Worm (Caenorhabditis elegans): Measurements from ENCODE around the gene R160.5.

R160.5 gene

ce11 chrX:4388834-4389409 lies 18.3 kb upstream of the R160.5 start, which contains the start of gene dpy-23 (continued):
- no peak for TF ChIP-seq ceh-28 (tag; optimal IDR thresholded peaks at IDR 0.05)
- peak in 1 of 2 experiments; percentile 80 for TF ChIP-seq hif-1 (tag; optimal IDR thresholded peaks at IDR 0.05)
- peak; percentile 92 for TF ChIP-seq nhr-11 (tag; optimal IDR thresholded peaks at IDR 0.05)
- TF ChIP-seq mxl-2 (GFP tag; conservative IDR thresholded peaks at IDR 0.05): no peak
- TF ChIP-seq Y48G9A.11 (GFP tag; IDR thresholded peaks at IDR 0.05): no peak
- TF ChIP-seq Y105C5A.15 (GFP tag; IDR thresholded peaks at IDR 0.05): no peak
- no peak for TF ChIP-seq R02D3.7 (tag; optimal IDR thresholded peaks at IDR 0.05)
- peak; percentile 88 for TF ChIP-seq nhr-48 (tag; optimal IDR thresholded peaks at IDR 0.05)
- TF ChIP-seq lin-38 (GFP tag; IDR thresholded peaks at IDR 0.05): peak; percentile 60
- peak; percentile 67; the same call in 1 of the 2 replicates for TF ChIP-seq zfp-3 (GFP tag; conservative IDR thresholded peaks at IDR 0.05)
- TF ChIP-seq duxl-1 (tag; optimal IDR thresholded peaks at IDR 0.05; ENCODE audit: poor library complexity): peak; percentile 58
- TF ChIP-seq dmd-9 (GFP tag; IDR thresholded peaks at IDR 0.05): 0 out of 2 replicates have a peak, but pooled peaks have one; percentile 50
- TF ChIP-seq lsy-2 (tag; optimal IDR thresholded peaks at IDR 0.05): peak; percentile 80 to 89
- no peak for TF ChIP-seq F26F4.8 (GFP tag; conservative IDR thresholded peaks at IDR 0.05)
- TF ChIP-seq Y75B8A.6 (GFP tag; IDR thresholded peaks at IDR 0.05): no peak
- TF ChIP-seq mdl-1 (tag; optimal IDR thresholded peaks at IDR 0.05): peak; percentile 78 to 90
- TF ChIP-seq tra-1 (GFP tag; IDR thresholded peaks at IDR 0.05): peak; percentile 86
- no peak for TF ChIP-seq lin-29 (GFP tag; IDR thresholded peaks at IDR 0.05)
- no peak for TF ChIP-seq ceh-62 (tag; optimal IDR thresholded peaks at IDR 0.05)
- peak; percentile 89 for TF ChIP-seq egl-43 (GFP tag; IDR thresholded peaks at IDR 0.05)
- TF ChIP-seq set-16 (GFP tag; IDR thresholded peaks at IDR 0.05): peak; percentile 89
- TF ChIP-seq D1046.2 (GFP tag; IDR thresholded peaks at IDR 0.05): no peak

DNA sequence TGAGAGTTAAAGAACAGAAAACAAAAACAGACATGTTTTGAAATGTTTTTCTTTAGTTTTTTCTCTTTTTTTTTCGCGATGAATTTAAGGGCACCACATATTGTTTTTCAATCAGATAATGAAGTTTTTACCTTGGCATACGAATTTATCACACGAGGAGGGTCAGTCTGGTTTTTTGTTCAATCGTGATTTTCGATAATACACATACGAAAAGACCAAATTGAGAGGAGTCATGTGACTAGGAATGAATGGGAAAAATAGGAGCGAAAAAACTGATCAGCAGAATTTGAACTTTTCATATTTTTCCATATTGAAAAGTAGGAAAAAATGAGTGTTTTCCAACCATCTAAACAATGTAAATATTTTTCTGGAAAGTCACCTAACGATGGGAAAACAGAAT lies 15.8 kb upstream of the R160.5 start:
- TF ChIP-seq mes-2 (tag; optimal IDR thresholded peaks at IDR 0.05; ENCODE audit: poor library complexity, severe bottlenecking) (no peak), mxl-2 (GFP tag; conservative IDR thresholded peaks at IDR 0.05) (no peak), ceh-82 (tag; optimal IDR thresholded peaks at IDR 0.05) (no peak), mdl-1 (tag; optimal IDR thresholded peaks at IDR 0.05) (peak in 1 of 2 experiments; percentile 5), aly-2 (tag; optimal IDR thresholded peaks at IDR 0.05) (no peak), lin-15B (tag; optimal IDR thresholded peaks at IDR 0.05) (no peak), fkh-10 (GFP tag; optimal IDR thresholded peaks at IDR 0.05) (no peak), hlh-30 (tag; optimal IDR thresholded peaks at IDR 0.05; ENCODE audit: insufficient read depth) (peak; percentile 69), lin-39 (tag; optimal IDR thresholded peaks at IDR 0.05) (no peak), hif-1 (tag; optimal IDR thresholded peaks at IDR 0.05) (no peak), attf-4 (tag; optimal IDR thresholded peaks at IDR 0.05) (no peak), nhr-28 (tag; optimal IDR thresholded peaks at IDR 0.05) (peak; percentile 4), nhr-11 (tag; optimal IDR thresholded peaks at IDR 0.05) (no peak)

ce11 chrX:4383316-4383936 lies 12.8 kb upstream of the R160.5 start, which contains the start of gene lst-2:
TSS of gene lst-2 (minus strand) at chrX:4383366.
- TF ChIP-seq hlh-11 (tag; optimal IDR thresholded peaks at IDR 0.05): peak; percentile 6
- TF ChIP-seq ceh-44 (GFP tag; IDR thresholded peaks at IDR 0.05): no peak
- TF ChIP-seq unc-62 (GFP tag; optimal IDR thresholded peaks at IDR 0.05 in 1 of 2): peak in 1 of 2 experiments; percentile 8
- no peak for TF ChIP-seq unc-62 (tag; optimal IDR thresholded peaks at IDR 0.05)
- TF ChIP-seq set-16 (GFP tag; IDR thresholded peaks at IDR 0.05): peak; percentile 77
- peak; percentile 1 for TF ChIP-seq pqm-1 (tag; optimal IDR thresholded peaks at IDR 0.05)
- TF ChIP-seq hif-1 (tag; optimal IDR thresholded peaks at IDR 0.05): no peak

Data from whole organism, L4 larva.